Fruit fly (Drosophila melanogaster): ENCODE measurements around the gene PIG-K.

Gene PIG-K

DNA sequence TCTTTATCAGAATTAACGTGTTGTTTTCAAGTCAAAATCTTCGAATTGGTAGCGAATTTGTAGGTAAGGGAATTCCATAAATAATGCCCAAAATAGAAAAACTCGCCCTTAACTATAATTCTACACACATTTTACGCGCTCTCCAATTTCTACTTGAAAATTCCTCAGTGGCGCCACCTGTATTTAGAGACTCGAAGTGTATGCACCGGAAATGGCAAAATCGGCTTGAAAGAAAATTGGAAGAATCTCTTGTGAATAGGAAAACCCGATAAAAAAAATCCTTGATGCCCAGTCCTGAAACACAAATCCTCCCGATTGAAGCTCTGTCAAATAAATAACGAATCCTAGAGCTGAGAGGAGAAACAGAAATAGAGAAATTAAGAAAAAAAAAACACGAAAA is 3.3 kb downstream of the PIG-K start (continued):
- TF ChIP-seq lbe (GFP tag; optimal IDR thresholded peaks at IDR 0.05) (no peak), zf30C (GFP tag; optimal IDR thresholded peaks at IDR 0.05) (peak; percentile 38), NFAT (GFP tag; IDR thresholded peaks at IDR 0.05) (0 out of 2 replicates have a peak, but pooled peaks have one; percentile 15), run (tag; optimal IDR thresholded peaks at IDR 0.05) (no peak), CG6254 (GFP tag; optimal IDR thresholded peaks at IDR 0.05) (peak; percentile 64), CG1792 (GFP tag; optimal IDR thresholded peaks at IDR 0.05) (peak; percentile 41), ro (GFP tag; IDR thresholded peaks at IDR 0.05) (no peak), jing (GFP tag; optimal IDR thresholded peaks at IDR 0.05) (peak; percentile 18), CG10654 (GFP tag; optimal IDR thresholded peaks at IDR 0.05) (peak; percentile 54), nau (GFP tag; optimal IDR thresholded peaks at IDR 0.05) (no peak), amos (GFP tag; IDR thresholded peaks at IDR 0.05; ENCODE audit: partially characterized antibody) (peak; percentile 52), H2.0 (GFP tag; IDR thresholded peaks at IDR 0.05) (peak; percentile 62), ATbp (GFP tag; optimal IDR thresholded peaks at IDR 0.05) (peak; percentile 73), fd64A (GFP tag; optimal IDR thresholded peaks at IDR 0.05) (peak; percentile 68), MBD-R2 (GFP tag; IDR thresholded peaks at IDR 0.05) (peak; percentile 20; the same call in 1 of the 2 replicates), Mes4 (GFP tag; optimal IDR thresholded peaks at IDR 0.05) (peak; percentile 77), CG1024 (GFP tag; IDR thresholded peaks at IDR 0.05) (0 out of 2 replicates have a peak, but pooled peaks have one; percentile 26), CG4360 (GFP tag; IDR thresholded peaks at IDR 0.05) (no peak), CG7372 (GFP tag; IDR thresholded peaks at IDR 0.05) (0 out of 2 replicates have a peak, but pooled peaks have one; percentile 35), crp (GFP tag; optimal IDR thresholded peaks at IDR 0.05) (peak in 1 of 2 experiments; percentile 16), lov (optimal IDR thresholded peaks at IDR 0.05) (no peak), lov (GFP tag; IDR thresholded peaks at IDR 0.05) (peak; percentile 81; the same call in 2 of the 3 replicates), CG17612 (GFP tag; IDR thresholded peaks at IDR 0.05) (no peak), lilli (GFP tag; optimal IDR thresholded peaks at IDR 0.05) (peak; percentile 24), CTCF (GFP tag; optimal IDR thresholded peaks at IDR 0.05) (peak; percentile 95), E2f1 (GFP tag; IDR thresholded peaks at IDR 0.05) (peak; percentile 53; the same call in 1 of the 2 replicates), CG10147 (GFP tag; optimal IDR thresholded peaks at IDR 0.05) (peak; percentile 42), CG18011 (GFP tag; optimal IDR thresholded peaks at IDR 0.05) (peak; percentile 11), insv (GFP tag; optimal IDR thresholded peaks at IDR 0.05) (peak in 1 of 2 experiments; percentile 43), so (GFP tag; IDR thresholded peaks at IDR 0.05) (peak; percentile 55; the same call in 2 of the 3 replicates), CG2875 (GFP tag; optimal IDR thresholded peaks at IDR 0.05) (peak; percentile 53), Hr51 (GFP tag; optimal IDR thresholded peaks at IDR 0.05) (peak; percentile 4 to 66), CG13894 (tag; optimal IDR thresholded peaks at IDR 0.05) (no peak), CG9932 (GFP tag; IDR thresholded peaks at IDR 0.05) (no peak), abd-A (tag; optimal IDR thresholded peaks at IDR 0.05) (no peak), Hr78 (GFP tag; optimal IDR thresholded peaks at IDR 0.05) (no peak), zfh2 (GFP tag; optimal IDR thresholded peaks at IDR 0.05) (no peak), Ravus (GFP tag; IDR thresholded peaks at IDR 0.05) (no peak), CG18262 (tag; optimal IDR thresholded peaks at IDR 0.05) (peak; percentile 48), h (optimal IDR thresholded peaks at IDR 0.05) (no peak), CG4282 (GFP tag; optimal IDR thresholded peaks at IDR 0.05) (no peak), CG10431 (GFP tag; optimal IDR thresholded peaks at IDR 0.05) (peak; percentile 75), ara (GFP tag; IDR thresholded peaks at IDR 0.05) (peak; percentile 14; the same call in 1 of the 2 replicates), CG12391 (tag; optimal IDR thresholded peaks at IDR 0.05) (peak; percentile 58), Scr (GFP tag; IDR thresholded peaks at IDR 0.05; ENCODE audit: partially characterized antibody) (no peak), CG9876 (GFP tag; optimal IDR thresholded peaks at IDR 0.05) (peak; percentile 46), chm (GFP tag; IDR thresholded peaks at IDR 0.05) (peak; percentile 78), CG6813 (GFP tag; optimal IDR thresholded peaks at IDR 0.05) (peak; percentile 75), B-H2 (GFP tag; optimal IDR thresholded peaks at IDR 0.05) (peak; percentile 75), Sry-β (GFP tag; optimal IDR thresholded peaks at IDR 0.05) (peak; percentile 47), vvl (GFP tag; IDR thresholded peaks at IDR 0.05) (peak; percentile 57; the same call in 1 of the 2 replicates)
